Fruit fly (Drosophila melanogaster) whole organism, prepupa: ENCODE results near the gene smid.

Source experiments
- Blimp-1 ChIP-seq: fragments of 200-800 bp; sonication (Bioruptor generic); optimal IDR thresholded peaks from 3 replicates; lab custom pipeline; 2017; ENCODE audit warnings: missing biosample characterization, missing genetic modification characterization, mild to moderate bottlenecking, moderate library complexity, missing genetic modification reagents
- CG11294 ChIP-seq: fragments of 200-800 bp; sonication (Bioruptor generic); IDR thresholded peaks from 2 replicates; pipeline ENCODE4 v1.3.6; 2022; ENCODE audit warnings: missing biosample characterization, missing genetic modification characterization
- CG11762 ChIP-seq: fragments of 200-800 bp; sonication (Bioruptor generic); optimal IDR thresholded peaks from 3 replicates; lab custom pipeline; 2016; ENCODE audit warnings: missing biosample characterization, missing genetic modification characterization; ENCODE audit not compliant: insufficient read depth
- CG16779 ChIP-seq: fragments of 200-800 bp; sonication (Bioruptor generic); optimal IDR thresholded peaks from 3 replicates; lab custom pipeline; 2017; ENCODE audit warnings: missing biosample characterization, mild to moderate bottlenecking, missing genetic modification characterization
- CG31627 ChIP-seq: fragments of 200-800 bp; sonication (Bioruptor generic); optimal IDR thresholded peaks from 3 replicates; lab custom pipeline; 2016; ENCODE audit warnings: missing biosample characterization, missing genetic modification characterization
- CG6276 ChIP-seq: fragments of 200-800 bp; sonication (Bioruptor generic); optimal IDR thresholded peaks from 2 replicates; lab custom pipeline; 2017; ENCODE audit warnings: missing biosample characterization, mild to moderate bottlenecking, missing genetic modification characterization
- CG6808 ChIP-seq: fragments of 200-800 bp; sonication (Bioruptor generic); optimal IDR thresholded peaks from 3 replicates; lab custom pipeline; 2017; ENCODE audit warnings: missing biosample characterization, missing genetic modification characterization, mild to moderate bottlenecking, moderate library complexity, missing genetic modification reagents
- CG7368 ChIP-seq: fragments of 200-800 bp; sonication (Bioruptor generic); optimal IDR thresholded peaks from 3 replicates; lab custom pipeline; 2016; ENCODE audit warnings: missing biosample characterization, missing genetic modification characterization
- CG8632 ChIP-seq: fragments of 200-800 bp; sonication (Bioruptor generic); optimal IDR thresholded peaks from 3 replicates; lab custom pipeline; 2016; ENCODE audit warnings: missing biosample characterization, missing genetic modification characterization
- Sox102F ChIP-seq: fragments of 200-800 bp; sonication (Bioruptor generic); optimal IDR thresholded peaks from 2 replicates; lab custom pipeline; 2016; ENCODE audit warnings: missing biosample characterization, mild to moderate bottlenecking, missing genetic modification characterization
- eg ChIP-seq: fragments of 200-800 bp; sonication (Bioruptor generic); IDR thresholded peaks from 3 replicates; pipeline ENCODE4 v1.3.6; 2022; ENCODE audit warnings: missing biosample characterization, missing genetic modification characterization
- pdm3 ChIP-seq: fragments of 200-800 bp; sonication (Bioruptor generic); optimal IDR thresholded peaks from 3 replicates; lab custom pipeline; 2016; ENCODE audit warnings: missing biosample characterization, missing genetic modification characterization

DNA sequence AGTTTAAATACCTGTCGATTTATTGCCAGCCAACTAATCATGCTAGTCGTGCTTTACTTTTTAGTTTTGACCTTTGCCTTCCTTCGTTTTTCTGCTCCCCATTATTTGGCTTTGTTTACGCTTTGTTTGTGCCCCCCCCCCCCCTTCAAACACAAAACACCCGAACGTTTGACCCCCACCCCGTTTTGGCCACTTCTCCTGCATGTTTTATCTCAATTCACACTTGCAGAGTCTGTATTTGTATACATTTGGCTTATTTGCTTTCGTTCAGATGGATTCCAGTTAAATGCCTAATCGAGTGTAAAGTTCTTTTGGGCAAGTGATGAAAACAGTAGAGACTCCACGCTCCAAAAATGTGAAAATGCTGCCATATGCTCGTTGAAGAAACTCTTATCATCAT is 32.1 kb upstream of the smid start:
- no peak for TF ChIP-seq Blimp-1 (GFP tag; lab: Kevin White, UChicago)
- TF ChIP-seq CG11294 (GFP tag; lab: Robert Waterston, UW): no peak
- no peak for TF ChIP-seq CG16779 (tag; lab: Kevin White, UChicago)
- no peak for TF ChIP-seq CG31627 (GFP tag; lab: Kevin White, UChicago)
- TF ChIP-seq CG7368 (GFP tag; lab: Kevin White, UChicago): no peak
- TF ChIP-seq CG11762 (GFP tag; lab: Kevin White, UChicago): no peak
- no peak for TF ChIP-seq Sox102F (GFP tag; lab: Kevin White, UChicago)
- TF ChIP-seq CG8632 (GFP tag; lab: Kevin White, UChicago): no peak
- no peak for TF ChIP-seq CG6808 (GFP tag; lab: Kevin White, UChicago)
- no peak for TF ChIP-seq CG6276 (GFP tag; lab: Kevin White, UChicago)
- TF ChIP-seq pdm3 (GFP tag; lab: Kevin White, UChicago): no peak
- TF ChIP-seq eg (GFP tag; lab: Robert Waterston, UW): no peak
